Worm (Caenorhabditis elegans): Measurements from ENCODE around the gene knl-1.

knl-1 gene

ce11 chrIII:8217919-8218318 lies 32.5 kb upstream of the knl-1 start, which contains the start of gene C30A5.16:
Gene C30A5.16, plus strand, starts transcription at chrIII:8218219.
- TF ChIP-seq egrh-3 (GFP tag; IDR thresholded peaks at IDR 0.05) (no peak), ceh-91 (GFP tag; IDR thresholded peaks at IDR 0.05) (no peak), lsy-27 (tag; optimal IDR thresholded peaks at IDR 0.05; ENCODE audit: borderline replicate concordance, insufficient read depth) (no peak), lin-35 (GFP tag; optimal IDR thresholded peaks at IDR 0.05) (no peak), him-1 (tag; optimal IDR thresholded peaks at IDR 0.05) (no peak), ceh-40 (GFP tag; IDR thresholded peaks at IDR 0.05) (no peak), dox-1 (GFP tag; IDR thresholded peaks at IDR 0.05) (no peak), ztf-28 (GFP tag; IDR thresholded peaks at IDR 0.05) (no peak), ekl-4 (GFP tag; IDR thresholded peaks at IDR 0.05) (no peak), efl-1 (GFP tag; optimal IDR thresholded peaks at IDR 0.05) (no peak), hsf-1 (GFP tag; IDR thresholded peaks at IDR 0.05) (no peak), lin-26 (GFP tag; IDR thresholded peaks at IDR 0.05) (no peak), nhr-80 (tag; optimal IDR thresholded peaks at IDR 0.05) (no peak)

ce11 chrIII:8220081-8220480 lies 30.4 kb upstream of the knl-1 start:
- TF ChIP-seq let-526 (GFP tag; IDR thresholded peaks at IDR 0.05) (no peak), egl-18 (GFP tag; IDR thresholded peaks at IDR 0.05) (no peak), Y56A3A.18 (GFP tag; IDR thresholded peaks at IDR 0.05) (no peak), somi-1 (GFP tag; optimal IDR thresholded peaks at IDR 0.05) (no peak), unc-62 (GFP tag; optimal IDR thresholded peaks at IDR 0.05) (no peak)

ce11 chrIII:8224769-8225168 lies 25.7 kb upstream of the knl-1 start, which contains the start of gene mob-4:
Gene mob-4, plus strand, starts transcription at chrIII:8225097.
- TF ChIP-seq rcor-1 (GFP tag; IDR thresholded peaks at IDR 0.05) (no peak), attf-3 (GFP tag; conservative IDR thresholded peaks at IDR 0.05) (peak; percentile 88)

ce11 chrIII:8226178-8226577 lies 24.3 kb upstream of the knl-1 start, which contains the start of gene rfs-1:
Gene rfs-1, plus strand, starts transcription at chrIII:8226478.
- TF ChIP-seq nhr-120 (GFP tag; IDR thresholded peaks at IDR 0.05) (no peak), madf-3 (GFP tag; IDR thresholded peaks at IDR 0.05) (0 out of 2 replicates have a peak, but pooled peaks have one; percentile 40), ekl-4 (GFP tag; IDR thresholded peaks at IDR 0.05) (no peak), B0336.3 (GFP tag; IDR thresholded peaks at IDR 0.05) (peak; percentile 55; the same call in 1 of the 2 replicates)

ce11 chrIII:8227511-8227910 lies 22.9 kb upstream of the knl-1 start, which contains the start of gene fbxl-1:
Gene fbxl-1, plus strand, starts transcription at chrIII:8227830.
- TF ChIP-seq unc-130 (GFP tag; optimal IDR thresholded peaks at IDR 0.05) (no peak), hmg-20 (GFP tag; IDR thresholded peaks at IDR 0.05) (0 out of 2 replicates have a peak, but pooled peaks have one; percentile 32), somi-1 (GFP tag; optimal IDR thresholded peaks at IDR 0.05) (peak; percentile 63), nhr-120 (GFP tag; IDR thresholded peaks at IDR 0.05) (no peak), F37B4.10 (GFP tag; IDR thresholded peaks at IDR 0.05) (no peak), B0261.1 (tag; optimal IDR thresholded peaks at IDR 0.05) (no peak), B0019.2 (GFP tag; conservative IDR thresholded peaks at IDR 0.05) (no peak), ztf-22 (GFP tag; optimal IDR thresholded peaks at IDR 0.05) (peak; percentile 35), rpc-1 (optimal IDR thresholded peaks at IDR 0.05) (no peak), rpc-1 (tag; optimal IDR thresholded peaks at IDR 0.05) (no peak), athp-1 (tag; optimal IDR thresholded peaks at IDR 0.05) (peak; percentile 65), nhr-80 (tag; optimal IDR thresholded peaks at IDR 0.05) (peak; percentile 85), ets-4 (GFP tag; optimal IDR thresholded peaks at IDR 0.05) (peak; percentile 65), hlh-26 (GFP tag; conservative IDR thresholded peaks at IDR 0.05) (no peak), mes-4 (tag; optimal IDR thresholded peaks at IDR 0.05) (no peak), egrh-3 (GFP tag; IDR thresholded peaks at IDR 0.05) (peak; percentile 35; the same call in 1 of the 2 replicates), C17E4.6 (GFP tag; IDR thresholded peaks at IDR 0.05) (no peak), gei-17 (GFP tag; optimal IDR thresholded peaks at IDR 0.05) (peak; percentile 37), dpff-1 (tag; optimal IDR thresholded peaks at IDR 0.05) (no peak), zim-3 (tag; optimal IDR thresholded peaks at IDR 0.05) (no peak), nhr-179 (tag; optimal IDR thresholded peaks at IDR 0.05) (no peak), unc-62 (GFP tag; optimal IDR thresholded peaks at IDR 0.05) (no peak), madf-10 (tag; optimal IDR thresholded peaks at IDR 0.05) (peak; percentile 90), attf-5 (GFP tag; optimal IDR thresholded peaks at IDR 0.05) (peak; percentile 93), ztf-28 (GFP tag; IDR thresholded peaks at IDR 0.05) (no peak), madf-8 (GFP tag; conservative IDR thresholded peaks at IDR 0.05) (no peak), efl-1 (GFP tag; optimal IDR thresholded peaks at IDR 0.05) (no peak)

Measured in whole organism, young adult.